Fruit fly (Drosophila melanogaster): ENCODE data around the gene CG11837.

CG11837 gene

DNA sequence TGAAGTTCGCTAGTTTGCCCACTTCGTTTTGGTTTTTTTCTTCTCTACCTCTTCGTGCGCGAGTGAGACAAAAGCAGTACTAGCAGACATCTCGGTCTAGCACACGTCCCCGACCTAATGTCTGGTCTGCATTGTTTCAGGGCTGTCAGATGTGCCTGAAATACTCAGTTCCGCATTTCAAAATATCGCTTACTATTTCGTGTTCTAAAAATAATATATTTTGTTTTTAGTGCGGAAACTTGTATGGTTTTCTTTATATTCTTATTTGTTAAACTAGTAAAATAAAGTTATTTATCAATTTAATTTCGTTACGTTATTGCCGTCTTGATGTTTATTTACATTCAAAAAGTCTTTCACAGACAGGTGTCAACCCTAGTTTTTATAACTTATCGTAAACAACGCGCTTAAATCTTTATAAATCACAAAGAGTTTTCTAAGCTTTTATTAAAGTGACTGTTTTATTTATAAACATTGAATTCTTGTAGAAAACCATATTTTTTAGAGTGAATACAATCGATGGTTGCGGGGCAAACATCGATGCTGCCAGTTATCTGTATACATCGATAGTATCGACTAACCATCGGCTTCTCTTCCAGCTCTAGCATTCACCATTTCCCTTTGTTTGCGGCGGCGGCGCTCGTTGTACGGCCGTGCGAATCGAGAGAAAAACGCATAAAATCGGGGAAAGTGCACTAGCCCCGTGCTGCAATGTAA is 14.1 kb downstream of the CG11837 start (continued):
- peak; percentile 79 for TF ChIP-seq CG6272 (GFP tag; IDR thresholded peaks at IDR 0.05)
- peak; percentile 52 for TF ChIP-seq CG33557 (GFP tag; optimal IDR thresholded peaks at IDR 0.05)
- TF ChIP-seq CG15073 (GFP tag; optimal IDR thresholded peaks at IDR 0.05) = no peak
- TF ChIP-seq Myb (GFP tag; optimal IDR thresholded peaks at IDR 0.05) = peak; percentile 33
- TF ChIP-seq insv (GFP tag; optimal IDR thresholded peaks at IDR 0.05) = peak in 1 of 2 experiments; percentile 37
- peak; percentile 74 for TF ChIP-seq CG2120 (GFP tag; optimal IDR thresholded peaks at IDR 0.05)
- no peak for TF ChIP-seq Elba2 (GFP tag; optimal IDR thresholded peaks at IDR 0.05)
- TF ChIP-seq zfh2 (GFP tag; optimal IDR thresholded peaks at IDR 0.05) = peak; percentile 30
- TF ChIP-seq Ptx1 (GFP tag; IDR thresholded peaks at IDR 0.05) = no peak
- peak; percentile 22 for TF ChIP-seq NK7.1 (GFP tag; optimal IDR thresholded peaks at IDR 0.05)
- TF ChIP-seq CG9817 (tag; optimal IDR thresholded peaks at IDR 0.05) = peak; percentile 85
- TF ChIP-seq CG3163 (GFP tag; optimal IDR thresholded peaks at IDR 0.05) = peak; percentile 24
- no peak for TF ChIP-seq ci (GFP tag; IDR thresholded peaks at IDR 0.05)
- peak; percentile 89 for TF ChIP-seq gem (tag; optimal IDR thresholded peaks at IDR 0.05)
- TF ChIP-seq hth (optimal IDR thresholded peaks at IDR 0.05) = no peak
- TF ChIP-seq ind (GFP tag; optimal IDR thresholded peaks at IDR 0.05) = peak; percentile 64
- peak; percentile 4 for TF ChIP-seq NC2β (GFP tag; optimal IDR thresholded peaks at IDR 0.05)
- no peak for TF ChIP-seq fd64A (GFP tag; optimal IDR thresholded peaks at IDR 0.05)
- peak; percentile 57 for TF ChIP-seq gsb-n (tag; optimal IDR thresholded peaks at IDR 0.05)
- peak; percentile 15 for TF ChIP-seq Mad (GFP tag; optimal IDR thresholded peaks at IDR 0.05)
- TF ChIP-seq CG12391 (tag; optimal IDR thresholded peaks at IDR 0.05) = peak; percentile 86
- TF ChIP-seq CG11456 (GFP tag; IDR thresholded peaks at IDR 0.05) = no peak
- no peak for TF ChIP-seq CG4360 (GFP tag; IDR thresholded peaks at IDR 0.05)
- peak; percentile 26 for TF ChIP-seq Bdp1 (GFP tag; optimal IDR thresholded peaks at IDR 0.05)
- no peak for TF ChIP-seq CG17612 (GFP tag; IDR thresholded peaks at IDR 0.05)
- peak; percentile 22 for TF ChIP-seq stwl (tag; optimal IDR thresholded peaks at IDR 0.05)
- TF ChIP-seq ab (GFP tag; optimal IDR thresholded peaks at IDR 0.05) = no peak
- TF ChIP-seq CG34224 (GFP tag; IDR thresholded peaks at IDR 0.05; ENCODE audit: partially characterized antibody) = no peak
- TF ChIP-seq Awh (GFP tag; IDR thresholded peaks at IDR 0.05) = no peak
- no peak for TF ChIP-seq Ravus (GFP tag; IDR thresholded peaks at IDR 0.05)
- TF ChIP-seq CG18619 (GFP tag; optimal IDR thresholded peaks at IDR 0.05) = peak; percentile 77
- TF ChIP-seq org-1 (GFP tag; optimal IDR thresholded peaks at IDR 0.05) = peak; percentile 49
- peak; percentile 56 to 83 for TF ChIP-seq Hr51 (GFP tag; optimal IDR thresholded peaks at IDR 0.05)
- no peak for TF ChIP-seq CG6689 (GFP tag; IDR thresholded peaks at IDR 0.05)
- TF ChIP-seq HLHmδ (GFP tag; optimal IDR thresholded peaks at IDR 0.05) = peak; percentile 31
- TF ChIP-seq CG7556 (GFP tag; optimal IDR thresholded peaks at IDR 0.05) = peak; percentile 84
- TF ChIP-seq Fer2 (tag; optimal IDR thresholded peaks at IDR 0.05) = peak; percentile 81
- no peak for TF ChIP-seq repo (GFP tag; optimal IDR thresholded peaks at IDR 0.05)
- peak; percentile 31 for TF ChIP-seq Usf (GFP tag; optimal IDR thresholded peaks at IDR 0.05)
- TF ChIP-seq z (GFP tag; IDR thresholded peaks at IDR 0.05) = no peak
- peak; percentile 82 for TF ChIP-seq grau (tag; optimal IDR thresholded peaks at IDR 0.05)
- TF ChIP-seq lmd (GFP tag; IDR thresholded peaks at IDR 0.05) = no peak
- no peak for TF ChIP-seq Hey (tag; optimal IDR thresholded peaks at IDR 0.05)
- no peak for TF ChIP-seq CG11093 (GFP tag; IDR thresholded peaks at IDR 0.05)
- TF ChIP-seq tap (tag; optimal IDR thresholded peaks at IDR 0.05) = peak; percentile 65
- TF ChIP-seq Sin3A (optimal IDR thresholded peaks at IDR 0.05) = peak; percentile 40
- peak; percentile 77 for TF ChIP-seq CG17829 (tag; optimal IDR thresholded peaks at IDR 0.05)
- TF ChIP-seq CG17186 (GFP tag; optimal IDR thresholded peaks at IDR 0.05) = peak; percentile 3
- TF ChIP-seq CG6854 (GFP tag; optimal IDR thresholded peaks at IDR 0.05) = no peak
- TF ChIP-seq Dip3 (GFP tag; optimal IDR thresholded peaks at IDR 0.05) = peak; percentile 46
- no peak for TF ChIP-seq CG6813 (GFP tag; optimal IDR thresholded peaks at IDR 0.05)

All from whole organism, embryonic.